Worm (Caenorhabditis elegans): ENCODE results near the gene aat-6.

DNA sequence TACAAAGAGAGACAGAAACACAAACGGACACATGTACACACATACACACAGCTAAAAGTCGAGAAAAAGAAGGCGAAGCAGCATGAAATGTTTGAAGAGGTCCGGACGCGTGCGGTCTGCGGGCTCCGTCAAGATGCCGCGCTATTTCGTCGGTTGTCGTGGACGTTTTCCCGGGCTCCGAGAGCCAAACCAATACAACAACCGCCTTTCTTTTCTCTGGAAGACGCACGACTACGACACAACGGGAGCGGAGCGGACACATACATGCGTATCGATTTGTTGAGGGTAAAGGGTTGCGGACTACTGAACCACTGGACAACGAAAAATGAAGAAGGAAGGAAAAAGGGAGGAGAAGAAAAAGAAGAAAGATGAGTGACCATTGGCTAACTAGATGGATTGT, 25.1 kb downstream of the aat-6 start:
- no peak for TF ChIP-seq egl-44 (GFP tag; IDR thresholded peaks at IDR 0.05)
- TF ChIP-seq attf-5 (GFP tag; optimal IDR thresholded peaks at IDR 0.05) = no peak
- no peak for TF ChIP-seq hmg-1.2 (GFP tag; IDR thresholded peaks at IDR 0.05)

Data from whole organism, young adult.